Fruit fly (Drosophila melanogaster): ENCODE results near the gene Spf30.
"Not testable (repeated sequence)": the region's sequence is repeated elsewhere in the genome, so short reads cannot be mapped to it uniquely, and the experiment has no call there.

dm6 chr3L:23737660-23738059 lies 22.8 kb downstream of the Spf30 start, which contains the start of gene CG17698:
- not testable (repeated sequence) for TF ChIP-seq Hsf (GFP tag; optimal IDR thresholded peaks at IDR 0.05); CG43689 (GFP tag; IDR thresholded peaks at IDR 0.05); CG3995 (GFP tag; optimal IDR thresholded peaks at IDR 0.05); NC2β (GFP tag; optimal IDR thresholded peaks at IDR 0.05); Atf6 (GFP tag; IDR thresholded peaks at IDR 0.05); CG10654 (GFP tag; optimal IDR thresholded peaks at IDR 0.05); CG31388 (GFP tag; optimal IDR thresholded peaks at IDR 0.05); lab (GFP tag; optimal IDR thresholded peaks at IDR 0.05)
